Worm (Caenorhabditis elegans) whole organism, L4/young adult: ENCODE data around the gene alkb-7.

Experiments used
- W03F9.2 ChIP-seq: fragments of 150-350 bp; optimal IDR thresholded peaks from 2 replicates; lab custom pipeline; 2014; ENCODE audit warnings: missing biosample characterization, missing genetic modification characterization
- dao-5 ChIP-seq: sonication (generic microtip); optimal IDR thresholded peaks from 2 replicates; lab custom pipeline; 2016; ENCODE audit warnings: missing genotype, missing genetic modification characterization, moderate library complexity, missing compliant biosample characterization
- him-1 ChIP-seq: sonication (generic microtip); optimal IDR thresholded peaks from 2 replicates; lab custom pipeline; 2016; ENCODE audit warnings: missing genotype, missing genetic modification reagents, missing genetic modification characterization, missing compliant biosample characterization

Gene alkb-7

ce11 chrII:12805765-12806384 lies 17.9 kb upstream of the alkb-7 start:
- TF ChIP-seq dao-5 (tag; lab: Kevin White, UChicago): no peak
- TF ChIP-seq him-1 (tag; lab: Kevin White, UChicago): peak; percentile 23
- no peak for TF ChIP-seq W03F9.2

ce11 chrII:12805161-12805560 lies 17.2 kb upstream of the alkb-7 start, which contains the start of the genes Y46G5A.18 and Y46G5A.47:
Y46G5A.18 (minus strand) TSS chrII:12805261.
Y46G5A.47 (minus strand) TSS chrII:12805306.
- TF ChIP-seq him-1 (tag; lab: Kevin White, UChicago) (no peak), dao-5 (tag; lab: Kevin White, UChicago) (no peak), W03F9.2 (no peak)

ce11 chrII:12799927-12800522 lies 12.1 kb upstream of the alkb-7 start:
- TF ChIP-seq him-1 (tag; lab: Kevin White, UChicago) (no peak), W03F9.2 (peak; percentile 3)

ce11 chrII:12799364-12799763 lies 11.4 kb upstream of the alkb-7 start:
- no peak for TF ChIP-seq W03F9.2
- TF ChIP-seq dao-5 (tag; lab: Kevin White, UChicago): no peak

ce11 chrII:12798814-12799213 lies 10.9 kb upstream of the alkb-7 start:
- TF ChIP-seq W03F9.2 (no peak), dao-5 (tag; lab: Kevin White, UChicago) (no peak), him-1 (tag; lab: Kevin White, UChicago) (no peak)

- TF ChIP-seq him-1 (tag; lab: Kevin White, UChicago): no peak
- no peak for TF ChIP-seq dao-5 (tag; lab: Kevin White, UChicago)
- no peak for TF ChIP-seq W03F9.2
Observed at ce11 chrII:12797211-12797794, 9.3 kb upstream of the alkb-7 start.

ce11 chrII:12796040-12796502 lies 8.1 kb upstream of the alkb-7 start, which contains the start of gene cpt-1:
cpt-1 (minus strand) TSS chrII:12796452.
- TF ChIP-seq him-1 (tag; lab: Kevin White, UChicago) (no peak), W03F9.2 (no peak), dao-5 (tag; lab: Kevin White, UChicago) (no peak)

ce11 chrII:12795188-12795587 lies 7.2 kb upstream of the alkb-7 start:
- TF ChIP-seq W03F9.2 (no peak), dao-5 (tag; lab: Kevin White, UChicago) (no peak), him-1 (tag; lab: Kevin White, UChicago) (no peak)

- TF ChIP-seq W03F9.2: no peak
- no peak for TF ChIP-seq him-1 (tag; lab: Kevin White, UChicago)
- TF ChIP-seq dao-5 (tag; lab: Kevin White, UChicago): no peak
Observed at ce11 chrII:12790392-12790791, 2.4 kb upstream of the alkb-7 start.

ce11 chrII:12789497-12789896 lies 1.5 kb upstream of the alkb-7 start:
- no peak for TF ChIP-seq him-1 (tag; lab: Kevin White, UChicago)

- no peak for TF ChIP-seq him-1 (tag; lab: Kevin White, UChicago)
- no peak for TF ChIP-seq W03F9.2
- TF ChIP-seq dao-5 (tag; lab: Kevin White, UChicago): no peak
Observed at ce11 chrII:12785391-12785790, 2.6 kb downstream of the alkb-7 start, which contains the start of gene Y46G5A.15. Y46G5A.15 (minus strand) TSS chrII:12785416.

ce11 chrII:12776379-12776778 lies 11.6 kb downstream of the alkb-7 start, which contains the start of gene Y46G5A.34:
Y46G5A.34 (plus strand) TSS chrII:12776679.
- no peak for TF ChIP-seq W03F9.2
- TF ChIP-seq dao-5 (tag; lab: Kevin White, UChicago): no peak
- TF ChIP-seq him-1 (tag; lab: Kevin White, UChicago): no peak

ce11 chrII:12774402-12774801 lies 13.6 kb downstream of the alkb-7 start, which contains the start of gene Y46G5A.14:
Y46G5A.14 (plus strand) TSS chrII:12774702.
- TF ChIP-seq dao-5 (tag; lab: Kevin White, UChicago): no peak
- TF ChIP-seq him-1 (tag; lab: Kevin White, UChicago): no peak
- no peak for TF ChIP-seq W03F9.2

ce11 chrII:12769947-12770346 lies 18.0 kb downstream of the alkb-7 start:
- no peak for TF ChIP-seq dao-5 (tag; lab: Kevin White, UChicago)
- no peak for TF ChIP-seq W03F9.2
- no peak for TF ChIP-seq him-1 (tag; lab: Kevin White, UChicago)
